Worm (Caenorhabditis elegans) whole organism, young adult: ENCODE results near the gene let-653.

Source experiments
- C06A6.2 ChIP-seq: fragments of 200-800 bp; sonication (Bioruptor generic); conservative IDR thresholded peaks from 2 replicates; pipeline ENCODE4 v1.3.6; 2022; ENCODE audit warnings: missing genetic modification characterization, missing compliant biosample characterization
- F33H1.4 ChIP-seq: fragments of 200-800 bp; sonication (Bioruptor generic); IDR thresholded peaks from 2 replicates; pipeline ENCODE4 v1.3.6; 2022; ENCODE audit warnings: missing genetic modification reagents, missing genetic modification characterization, missing compliant biosample characterization
- F37B4.10 ChIP-seq: fragments of 200-800 bp; sonication (Bioruptor generic); IDR thresholded peaks from 2 replicates; pipeline ENCODE4 v1.3.6; 2022; ENCODE audit warnings: missing genetic modification characterization, missing compliant biosample characterization
- F39B2.1 ChIP-seq: fragments of 200-800 bp; sonication (Bioruptor generic); IDR thresholded peaks from 2 replicates; pipeline ENCODE4 v1.3.6; 2022; ENCODE audit warnings: missing genetic modification reagents, missing genetic modification characterization, missing compliant biosample characterization
- F57A8.1 ChIP-seq: fragments of 200-800 bp; sonication (Bioruptor generic); optimal IDR thresholded peaks from 2 replicates; lab custom pipeline; 2018; ENCODE audit warnings: mild to moderate bottlenecking, missing genetic modification characterization, moderate library complexity, missing compliant biosample characterization
- Y56A3A.18 ChIP-seq: fragments of 200-800 bp; sonication (Bioruptor generic); IDR thresholded peaks from 2 replicates; pipeline ENCODE4 v1.3.6; 2022; ENCODE audit warnings: missing genetic modification reagents, missing genetic modification characterization, missing compliant biosample characterization
- Y67H2A.10 ChIP-seq: fragments of 200-800 bp; sonication (Bioruptor generic); conservative IDR thresholded peaks from 2 replicates; pipeline ENCODE4 v1.3.6; 2022; ENCODE audit warnings: missing genetic modification reagents, missing genetic modification characterization, missing compliant biosample characterization
- Y95B8A.8 ChIP-seq: fragments of 200-800 bp; sonication (Bioruptor generic); IDR thresholded peaks from 2 replicates; pipeline ENCODE4 v1.3.6; 2022; ENCODE audit warnings: missing genetic modification reagents, missing genetic modification characterization, missing compliant biosample characterization
- akir-1 ChIP-seq: fragments of 200-800 bp; sonication (Bioruptor generic); optimal IDR thresholded peaks from 2 replicates; lab custom pipeline; 2018; ENCODE audit warnings: mild to moderate bottlenecking, missing genetic modification characterization, moderate library complexity, missing compliant biosample characterization
- aptf-2 ChIP-seq: fragments of 200-800 bp; sonication (Bioruptor generic); conservative IDR thresholded peaks from 2 replicates; pipeline ENCODE4 v1.3.6; 2022; ENCODE audit warnings: missing genetic modification reagents, missing genetic modification characterization, missing compliant biosample characterization
- aptf-3 ChIP-seq: fragments of 200-800 bp; sonication (Bioruptor generic); IDR thresholded peaks from 2 replicates; pipeline ENCODE4 v1.3.6; 2022; ENCODE audit warnings: missing genetic modification characterization, missing compliant biosample characterization
- atf-7 ChIP-seq: sonication (generic microtip); optimal IDR thresholded peaks from 2 replicates; lab custom pipeline; 2017; ENCODE audit warnings: mild to moderate bottlenecking, missing genetic modification characterization, missing compliant biosample characterization
- athp-1 ChIP-seq: sonication (generic microtip); optimal IDR thresholded peaks from 2 replicates; lab custom pipeline; 2017; ENCODE audit warnings: mild to moderate bottlenecking, missing genetic modification characterization, missing compliant biosample characterization
- attf-5 ChIP-seq: fragments of 200-800 bp; sonication (Bioruptor generic); optimal IDR thresholded peaks from 2 replicates; lab custom pipeline; 2018; ENCODE audit warnings: mild to moderate bottlenecking, missing genetic modification characterization, missing compliant biosample characterization
- bed-1 ChIP-seq: fragments of 200-800 bp; sonication (Bioruptor generic); IDR thresholded peaks from 2 replicates; pipeline ENCODE4 v1.3.6; 2022; ENCODE audit warnings: missing genetic modification reagents, missing genetic modification characterization, missing compliant biosample characterization
- cebp-1 ChIP-seq, 2 experiments: fragments of 200-800 bp in 1 of 2; sonication (Bioruptor generic) in 1 of 2; sonication (generic microtip) in 1 of 2; IDR thresholded peaks in 1 of 2; optimal IDR thresholded peaks in 1 of 2; 2 replicates each; pipeline versions ENCODE4 v1.3.6 to Lab custom; 2017 to 2022; ENCODE audit warnings: missing compliant biosample characterization in 2 of 2, missing genetic modification characterization in 2 of 2, mild to moderate bottlenecking in 1 of 2, missing genetic modification reagents in 1 of 2, moderate library complexity in 1 of 2
- ceh-58 ChIP-seq: fragments of 200-800 bp; sonication (Bioruptor generic); IDR thresholded peaks from 2 replicates; pipeline ENCODE4 v1.3.6; 2022; ENCODE audit warnings: missing genetic modification characterization, missing compliant biosample characterization
- chd-7 ChIP-seq: sonication (generic microtip); optimal IDR thresholded peaks from 2 replicates; lab custom pipeline; 2016; ENCODE audit warnings: mild to moderate bottlenecking, missing genetic modification characterization, moderate library complexity, missing compliant biosample characterization
- dpl-1 ChIP-seq: fragments of 150-350 bp; optimal IDR thresholded peaks from 2 replicates; lab custom pipeline; 2014; ENCODE audit warnings: missing biosample characterization, missing genetic modification reagents, missing genetic modification characterization
- ekl-4 ChIP-seq: fragments of 200-800 bp; sonication (Bioruptor generic); IDR thresholded peaks from 2 replicates; pipeline ENCODE4 v1.3.6; 2022; ENCODE audit warnings: missing genetic modification reagents, missing genetic modification characterization, missing compliant biosample characterization
- gei-17 ChIP-seq: fragments of 200-800 bp; sonication (Bioruptor generic); optimal IDR thresholded peaks from 2 replicates; lab custom pipeline; 2018; ENCODE audit warnings: mild to moderate bottlenecking, missing genetic modification characterization, missing compliant biosample characterization
- hlh-12 ChIP-seq: sonication (generic microtip); optimal IDR thresholded peaks from 2 replicates; lab custom pipeline; 2016; ENCODE audit warnings: missing genetic modification characterization, missing compliant biosample characterization
- hmg-1.2 ChIP-seq: fragments of 200-800 bp; sonication (Bioruptor generic); IDR thresholded peaks from 2 replicates; pipeline ENCODE4 v1.3.6; 2022; ENCODE audit warnings: missing genetic modification reagents, missing genetic modification characterization, missing compliant biosample characterization
- hrde-1 ChIP-seq: sonication (generic microtip); optimal IDR thresholded peaks from 2 replicates; lab custom pipeline; 2016; ENCODE audit warnings: missing genetic modification characterization, mild to moderate bottlenecking, missing compliant biosample characterization, moderate library complexity, missing genotype, missing genetic modification reagents, borderline replicate concordance
- hsf-1 ChIP-seq: fragments of 200-800 bp; sonication (Bioruptor generic); IDR thresholded peaks from 2 replicates; pipeline ENCODE4 v1.3.6; 2022; ENCODE audit warnings: missing genetic modification reagents, missing genetic modification characterization, missing compliant biosample characterization
- let-607 ChIP-seq, 2 experiments: fragments of 200-800 bp in 1 of 2; sonication (Bioruptor generic) in 1 of 2; sonication (generic microtip) in 1 of 2; optimal IDR thresholded peaks; 2 replicates each; lab custom pipeline; 2016 to 2018; ENCODE audit warnings: mild to moderate bottlenecking in 2 of 2, missing compliant biosample characterization in 2 of 2, missing genetic modification characterization in 2 of 2, moderate library complexity in 2 of 2, missing genotype in 1 of 2
- lin-54 ChIP-seq: fragments of 200-800 bp; sonication (Bioruptor generic); optimal IDR thresholded peaks from 2 replicates; lab custom pipeline; 2018; ENCODE audit warnings: mild to moderate bottlenecking, missing genetic modification characterization, missing compliant biosample characterization
- madf-8 ChIP-seq: fragments of 200-800 bp; sonication (Bioruptor generic); conservative IDR thresholded peaks from 2 replicates; pipeline ENCODE4 v1.3.6; 2022; ENCODE audit warnings: missing genetic modification reagents, missing genetic modification characterization, missing compliant biosample characterization
- mcd-1 ChIP-seq: fragments of 200-800 bp; sonication (Bioruptor generic); IDR thresholded peaks from 2 replicates; pipeline ENCODE4 v1.3.6; 2022; ENCODE audit warnings: missing genetic modification reagents, missing genetic modification characterization, missing compliant biosample characterization
- mes-4 ChIP-seq: sonication (generic microtip); optimal IDR thresholded peaks from 2 replicates; lab custom pipeline; 2016; ENCODE audit warnings: missing genotype, missing genetic modification characterization, missing compliant biosample characterization
- mxl-1 ChIP-seq: sonication (generic microtip); optimal IDR thresholded peaks from 2 replicates; lab custom pipeline; 2016; ENCODE audit warnings: missing genetic modification characterization, missing compliant biosample characterization
- nfya-1 ChIP-seq: sonication (generic microtip); optimal IDR thresholded peaks from 2 replicates; lab custom pipeline; 2017; ENCODE audit warnings: antibody characterized with exemption, missing compliant biosample characterization, missing genetic modification characterization, borderline replicate concordance; ENCODE audit not compliant: insufficient read depth
- nfya-2 ChIP-seq: fragments of 200-800 bp; sonication (Bioruptor generic); IDR thresholded peaks from 2 replicates; pipeline ENCODE4 v1.3.6; 2022; ENCODE audit warnings: missing genetic modification reagents, missing genetic modification characterization, missing compliant biosample characterization
- nhr-179 ChIP-seq: sonication (generic microtip); optimal IDR thresholded peaks from 2 replicates; lab custom pipeline; 2016; ENCODE audit warnings: mild to moderate bottlenecking, missing genetic modification characterization, missing compliant biosample characterization
- nhr-27 ChIP-seq: fragments of 200-800 bp; sonication (Bioruptor generic); optimal IDR thresholded peaks from 2 replicates; lab custom pipeline; 2018; ENCODE audit warnings: mild to moderate bottlenecking, missing genetic modification characterization, moderate library complexity, missing compliant biosample characterization
- nhr-80 ChIP-seq: sonication (generic microtip); optimal IDR thresholded peaks from 2 replicates; lab custom pipeline; 2016; ENCODE audit warnings: missing genetic modification characterization, missing compliant biosample characterization
- pbrm-1 ChIP-seq: fragments of 200-800 bp; sonication (Bioruptor generic); IDR thresholded peaks from 2 replicates; pipeline ENCODE4 v1.3.6; 2022; ENCODE audit warnings: missing genetic modification reagents, missing genetic modification characterization, missing compliant biosample characterization
- repo-1 ChIP-seq: sonication (generic microtip); optimal IDR thresholded peaks from 2 replicates; lab custom pipeline; 2017; ENCODE audit warnings: mild to moderate bottlenecking, missing genetic modification characterization, missing compliant biosample characterization
- snpc-1.3 ChIP-seq: sonication (generic microtip); optimal IDR thresholded peaks from 2 replicates; lab custom pipeline; 2017; ENCODE audit warnings: missing genetic modification characterization, mild to moderate bottlenecking, missing compliant biosample characterization, antibody characterized with exemption, moderate library complexity, missing genotype, missing genetic modification reagents; ENCODE audit not compliant: insufficient read depth
- tbp1 ChIP-seq: fragments of 200-800 bp; sonication (Bioruptor generic); optimal IDR thresholded peaks from 2 replicates; lab custom pipeline; 2018; ENCODE audit warnings: mild to moderate bottlenecking, missing genetic modification characterization, missing compliant biosample characterization
- tbx-9 ChIP-seq: sonication (generic microtip); optimal IDR thresholded peaks from 2 replicates; lab custom pipeline; 2016; ENCODE audit warnings: borderline replicate concordance, missing genetic modification characterization, inconsistent platforms, missing compliant biosample characterization
- tlf-1 ChIP-seq: fragments of 200-800 bp; sonication (Bioruptor generic); optimal IDR thresholded peaks from 2 replicates; lab custom pipeline; 2018; ENCODE audit warnings: mild to moderate bottlenecking, missing genetic modification characterization, missing compliant biosample characterization
- unc-130 ChIP-seq: sonication (generic microtip); optimal IDR thresholded peaks from 2 replicates; lab custom pipeline; 2016; ENCODE audit warnings: missing genetic modification reagents, missing genetic modification characterization, missing compliant biosample characterization
- unc-62 ChIP-seq: fragments of 150-350 bp; optimal IDR thresholded peaks from 2 replicates; lab custom pipeline; 2014; ENCODE audit warnings: missing biosample characterization, missing genetic modification reagents, missing genetic modification characterization
- zim-3 ChIP-seq: sonication (generic microtip); optimal IDR thresholded peaks from 2 replicates; lab custom pipeline; 2017; ENCODE audit warnings: mild to moderate bottlenecking, missing genetic modification characterization, moderate library complexity, missing compliant biosample characterization
- ztf-18 ChIP-seq: sonication (generic microtip); optimal IDR thresholded peaks from 2 replicates; lab custom pipeline; 2016; ENCODE audit warnings: missing genotype, mild to moderate bottlenecking, missing genetic modification characterization, missing compliant biosample characterization
- ztf-28 ChIP-seq: fragments of 200-800 bp; sonication (Bioruptor generic); IDR thresholded peaks from 2 replicates; pipeline ENCODE4 v1.3.6; 2022; ENCODE audit warnings: missing genetic modification reagents, missing genetic modification characterization, missing compliant biosample characterization

let-653 gene

DNA sequence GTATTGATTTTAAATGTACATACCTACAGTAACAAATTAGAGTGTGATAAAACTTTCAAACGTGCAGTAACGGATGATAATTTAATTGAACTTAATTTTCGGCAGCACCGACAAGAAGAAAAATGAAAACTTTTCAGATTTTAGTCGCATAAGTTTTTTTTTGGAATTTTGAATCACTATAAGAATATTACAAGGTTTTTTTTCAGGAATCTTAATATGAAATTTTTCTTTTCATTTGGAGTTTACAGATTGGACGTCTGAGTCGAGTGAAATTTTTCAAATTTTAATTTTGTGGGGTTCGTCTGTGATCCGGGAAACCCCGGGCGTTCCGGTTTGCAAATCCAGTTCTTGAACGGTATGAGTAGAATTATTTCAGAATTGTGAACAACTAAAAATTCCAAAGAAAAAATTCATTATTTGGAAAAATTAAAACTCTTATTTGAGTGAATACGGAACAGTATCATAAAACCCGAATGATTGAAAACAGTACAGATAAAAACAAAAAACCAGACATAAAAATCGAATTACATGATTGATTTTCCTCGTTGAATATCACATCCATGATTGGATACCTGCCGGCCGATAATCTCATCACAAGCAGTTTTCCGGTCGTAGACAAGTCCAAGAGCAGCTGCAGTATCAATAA is 28.0 kb downstream of the let-653 start:
- TF ChIP-seq pbrm-1 (GFP tag; lab: Robert Waterston, UW), result peak; percentile 37; the same call in 1 of the 2 replicates
- TF ChIP-seq tbp1 (GFP tag; lab: Kevin White, UChicago), result no peak
- TF ChIP-seq Y56A3A.18, result peak; percentile 80; the same call in 1 of the 2 replicates
- TF ChIP-seq aptf-3 (GFP tag; lab: Robert Waterston, UW), result no peak
- TF ChIP-seq tlf-1 (GFP tag; lab: Kevin White, UChicago), result peak; percentile 38
- TF ChIP-seq F57A8.1 (GFP tag; lab: Kevin White, UChicago), result no peak
- peak; percentile 61 for TF ChIP-seq ekl-4 (GFP tag; lab: Robert Waterston, UW)
- TF ChIP-seq snpc-1.3, result no peak
- TF ChIP-seq unc-130 (GFP tag; lab: Kevin White, UChicago), result no peak
- TF ChIP-seq Y67H2A.10 (GFP tag; lab: Robert Waterston, UW), result no peak
- no peak for TF ChIP-seq hrde-1
- peak; percentile 26 for TF ChIP-seq gei-17 (GFP tag; lab: Kevin White, UChicago)
- no peak for TF ChIP-seq unc-62 (GFP tag; lab: Kevin White, UChicago)
- peak; percentile 78 for TF ChIP-seq atf-7 (tag; lab: Kevin White, UChicago)
- peak; percentile 21; the same call in 1 of the 2 replicates for TF ChIP-seq Y95B8A.8 (GFP tag; lab: Robert Waterston, UW)
- no peak for TF ChIP-seq dpl-1
- TF ChIP-seq aptf-2, result no peak
- TF ChIP-seq mxl-1 (tag; lab: Kevin White, UChicago), result no peak
- TF ChIP-seq F39B2.1 (GFP tag; lab: Robert Waterston, UW), result peak; percentile 56; the same call in 1 of the 2 replicates
- TF ChIP-seq zim-3 (tag; lab: Kevin White, UChicago), result no peak
- TF ChIP-seq bed-1 (GFP tag; lab: Robert Waterston, UW), result no peak
- TF ChIP-seq C06A6.2 (GFP tag; lab: Robert Waterston, UW), result no peak; the same call in 1 of the 2 replicates
- TF ChIP-seq nfya-2 (GFP tag; lab: Robert Waterston, UW), result no peak
- TF ChIP-seq let-607 (tag; optimal IDR thresholded peaks at IDR 0.05; lab: Kevin White, UChicago), result peak in 1 of 2 experiments; percentile 25
- no peak for TF ChIP-seq F33H1.4 (GFP tag; lab: Robert Waterston, UW)
- peak; percentile 34 for TF ChIP-seq nhr-80 (tag; lab: Kevin White, UChicago)
- TF ChIP-seq attf-5 (GFP tag; lab: Kevin White, UChicago), result no peak
- TF ChIP-seq akir-1 (GFP tag; lab: Kevin White, UChicago), result no peak
- no peak for TF ChIP-seq nhr-179 (tag; lab: Kevin White, UChicago)
- 0 out of 2 replicates have a peak, but pooled peaks have one; percentile 8 for TF ChIP-seq ceh-58 (GFP tag; lab: Robert Waterston, UW)
- no peak; the same call in 1 of the 2 replicates for TF ChIP-seq mcd-1 (GFP tag; lab: Robert Waterston, UW)
- no peak for TF ChIP-seq nhr-27
- TF ChIP-seq tbx-9 (tag; lab: Kevin White, UChicago), result no peak
- no peak; the same call in 1 of the 2 replicates for TF ChIP-seq cebp-1 (GFP tag; IDR thresholded peaks at IDR 0.05; lab: Robert Waterston, UW)
- TF ChIP-seq cebp-1 (tag; optimal IDR thresholded peaks at IDR 0.05; lab: Kevin White, UChicago), result peak; percentile 74
- no peak for TF ChIP-seq F37B4.10 (GFP tag; lab: Robert Waterston, UW)
- peak; percentile 12; the same call in 1 of the 2 replicates for TF ChIP-seq hsf-1 (GFP tag; lab: Robert Waterston, UW)
- peak; percentile 33; the same call in 1 of the 2 replicates for TF ChIP-seq hmg-1.2 (GFP tag; lab: Robert Waterston, UW)
- TF ChIP-seq mes-4, result no peak
- no peak for TF ChIP-seq nfya-1
- TF ChIP-seq ztf-18 (tag; lab: Kevin White, UChicago), result no peak
- no peak for TF ChIP-seq chd-7
- no peak for TF ChIP-seq athp-1
- TF ChIP-seq hlh-12 (tag; lab: Kevin White, UChicago), result no peak
- peak; percentile 35 for TF ChIP-seq lin-54
- TF ChIP-seq madf-8 (GFP tag; lab: Robert Waterston, UW), result no peak
- no peak for TF ChIP-seq ztf-28 (GFP tag; lab: Robert Waterston, UW)
- TF ChIP-seq repo-1 (tag; lab: Kevin White, UChicago), result peak; percentile 68
